Fruit fly (Drosophila melanogaster) whole organism, prepupa: ENCODE measurements around the gene fws.

Experiments used
- CG10631 ChIP-seq: fragments of 200-800 bp; sonication (Bioruptor generic); optimal IDR thresholded peaks from 2 replicates; lab custom pipeline; 2016; ENCODE audit warnings: missing biosample characterization, missing genetic modification characterization
- CG11294 ChIP-seq: fragments of 200-800 bp; sonication (Bioruptor generic); IDR thresholded peaks from 2 replicates; pipeline ENCODE4 v1.3.6; 2022; ENCODE audit warnings: missing biosample characterization, missing genetic modification characterization
- CG15336 ChIP-seq: fragments of 200-800 bp; sonication (Bioruptor generic); IDR thresholded peaks from 2 replicates; pipeline ENCODE4 v1.3.6; 2022; ENCODE audit warnings: missing biosample characterization, missing genetic modification characterization
- CG3032 ChIP-seq: fragments of 200-800 bp; optimal IDR thresholded peaks from 2 replicates; lab custom pipeline; 2019; ENCODE audit warnings: missing biosample characterization, mild to moderate bottlenecking, missing genetic modification characterization, moderate library complexity
- CG6163 ChIP-seq: fragments of 200-800 bp; sonication (Bioruptor generic); IDR thresholded peaks from 3 replicates; pipeline ENCODE4 v1.3.6; 2022; ENCODE audit warnings: missing biosample characterization, missing genetic modification characterization
- Eip75B ChIP-seq: fragments of 200-800 bp; sonication (Bioruptor generic); optimal IDR thresholded peaks from 3 replicates; lab custom pipeline; 2016; ENCODE audit warnings: missing biosample characterization, missing genetic modification characterization
- Eip78C ChIP-seq: fragments of 200-800 bp; sonication (Bioruptor generic); peaks from one replicate; lab custom pipeline; 2016; ENCODE audit warnings: missing biosample characterization, missing genetic modification characterization
- Lpt ChIP-seq: fragments of 200-800 bp; sonication (Bioruptor generic); optimal IDR thresholded peaks from 3 replicates; lab custom pipeline; 2016; ENCODE audit warnings: missing biosample characterization, missing genetic modification characterization
- Met ChIP-seq: fragments of 200-800 bp; sonication (Bioruptor generic); optimal IDR thresholded peaks from 3 replicates; lab custom pipeline; 2016; ENCODE audit warnings: missing biosample characterization, missing genetic modification characterization
- Sox102F ChIP-seq: fragments of 200-800 bp; sonication (Bioruptor generic); optimal IDR thresholded peaks from 2 replicates; lab custom pipeline; 2016; ENCODE audit warnings: missing biosample characterization, mild to moderate bottlenecking, missing genetic modification characterization
- dsx ChIP-seq: fragments of 200-800 bp; optimal IDR thresholded peaks from 3 replicates; lab custom pipeline; 2019; ENCODE audit warnings: missing biosample characterization, mild to moderate bottlenecking, missing genetic modification characterization, moderate library complexity; ENCODE audit not compliant: poor library complexity, severe bottlenecking
- net ChIP-seq: fragments of 200-800 bp; sonication (Bioruptor generic); optimal IDR thresholded peaks from 3 replicates; lab custom pipeline; 2016; ENCODE audit warnings: missing biosample characterization, missing genetic modification characterization
- ss ChIP-seq, 2 experiments: fragments of 200-800 bp; sonication (Bioruptor generic); optimal IDR thresholded peaks; 2 replicates in 1 of 2; 3 replicates in 1 of 2; lab custom pipeline; 2017 to 2018; ENCODE audit warnings: mild to moderate bottlenecking in 2 of 2, missing biosample characterization in 2 of 2, missing genetic modification characterization in 2 of 2, moderate library complexity in 1 of 2
- svp ChIP-seq: fragments of 200-800 bp; sonication (Bioruptor generic); peaks from one replicate; lab custom pipeline; 2016; ENCODE audit warnings: missing biosample characterization, missing genetic modification characterization

dm6 chr2L:17471524-17471923 lies 9.3 kb downstream of the fws start, which contains the start of gene Sgt:
- TF ChIP-seq net, result no peak
- no peak for TF ChIP-seq CG6163 (GFP tag; lab: Robert Waterston, UW)
- TF ChIP-seq Sox102F (GFP tag; lab: Kevin White, UChicago), result no peak
- TF ChIP-seq CG10631 (GFP tag; lab: Kevin White, UChicago), result no peak
- no peak for TF ChIP-seq Met
- TF ChIP-seq CG15336, result 0 out of 2 replicates have a peak, but pooled peaks have one; percentile 24
- no peak for TF ChIP-seq CG3032 (tag; lab: Kevin White, UChicago)
- no peak for TF ChIP-seq ss (GFP tag; optimal IDR thresholded peaks at IDR 0.05; lab: Kevin White, UChicago)
- TF ChIP-seq Eip75B (GFP tag; lab: Kevin White, UChicago), result no peak
- no peak for TF ChIP-seq Lpt (GFP tag; lab: Kevin White, UChicago)
- no peak for TF ChIP-seq dsx (GFP tag; lab: Kevin White, UChicago)
- TF ChIP-seq Eip78C (GFP tag; lab: Kevin White, UChicago), result no peak
- no peak for TF ChIP-seq svp
- no peak for TF ChIP-seq CG11294 (GFP tag; lab: Robert Waterston, UW)
